Worm (Caenorhabditis elegans) whole organism, late embryonic: ENCODE results near the gene pod-2.

Source experiments
- ama-1 ChIP-seq: fragments of 150-350 bp; optimal IDR thresholded peaks from 2 replicates; lab custom pipeline; 2014
- dve-1 ChIP-seq: sonication (generic microtip); optimal IDR thresholded peaks from 2 replicates; lab custom pipeline; 2017; ENCODE audit warnings: antibody characterized with exemption, mild to moderate bottlenecking, missing genetic modification characterization, missing compliant biosample characterization
- mec-3 ChIP-seq: sonication (generic microtip); optimal IDR thresholded peaks from 2 replicates; lab custom pipeline; 2016; ENCODE audit warnings: borderline replicate concordance, missing genetic modification characterization, missing compliant biosample characterization
- nfya-1 ChIP-seq: sonication (generic microtip); optimal IDR thresholded peaks from 2 replicates; lab custom pipeline; 2017; ENCODE audit warnings: missing genetic modification characterization, mild to moderate bottlenecking, missing compliant biosample characterization, antibody characterized with exemption, moderate library complexity
- pax-1 ChIP-seq: fragments of 150-350 bp; optimal IDR thresholded peaks from 2 replicates; lab custom pipeline; 2014; ENCODE audit warnings: missing biosample characterization, missing genetic modification characterization
- pha-2 ChIP-seq: sonication (generic microtip); optimal IDR thresholded peaks from 2 replicates; lab custom pipeline; 2017; ENCODE audit warnings: mild to moderate bottlenecking, missing genetic modification characterization, missing compliant biosample characterization
- sdc-2 ChIP-seq: sonication (generic microtip); optimal IDR thresholded peaks from 2 replicates; lab custom pipeline; 2016; ENCODE audit warnings: missing genotype, missing genetic modification characterization, missing compliant biosample characterization
- sox-4 ChIP-seq: sonication (generic microtip); optimal IDR thresholded peaks from 2 replicates; lab custom pipeline; 2017; ENCODE audit warnings: mild to moderate bottlenecking, missing genetic modification characterization, inconsistent platforms, missing compliant biosample characterization
- tbx-7 ChIP-seq: sonication (generic microtip); optimal IDR thresholded peaks from 2 replicates; lab custom pipeline; 2016; ENCODE audit warnings: missing genotype, missing genetic modification characterization, missing compliant biosample characterization

ce11 chrII:1157135-1157534 lies 20.6 kb downstream of the pod-2 start:
- TF ChIP-seq ama-1 (lab: Kevin White, UChicago) (no peak), sox-4 (tag; lab: Kevin White, UChicago) (no peak), sdc-2 (tag; lab: Kevin White, UChicago) (no peak), mec-3 (tag; lab: Kevin White, UChicago) (no peak), dve-1 (tag; lab: Kevin White, UChicago) (no peak), pax-1 (no peak), pha-2 (tag; lab: Kevin White, UChicago) (no peak), tbx-7 (no peak), nfya-1 (tag; lab: Kevin White, UChicago) (no peak)
